Worm (Caenorhabditis elegans) whole organism, L4/young adult: ENCODE data around the gene B0252.11.

ENCODE experiments used
- W03F9.2 ChIP-seq: fragments of 150-350 bp; optimal IDR thresholded peaks from 2 replicates; lab custom pipeline; 2014; ENCODE audit warnings: missing biosample characterization, missing genetic modification characterization
- him-1 ChIP-seq: sonication (generic microtip); optimal IDR thresholded peaks from 2 replicates; lab custom pipeline; 2016; ENCODE audit warnings: missing genotype, missing genetic modification reagents, missing genetic modification characterization, missing compliant biosample characterization

DNA sequence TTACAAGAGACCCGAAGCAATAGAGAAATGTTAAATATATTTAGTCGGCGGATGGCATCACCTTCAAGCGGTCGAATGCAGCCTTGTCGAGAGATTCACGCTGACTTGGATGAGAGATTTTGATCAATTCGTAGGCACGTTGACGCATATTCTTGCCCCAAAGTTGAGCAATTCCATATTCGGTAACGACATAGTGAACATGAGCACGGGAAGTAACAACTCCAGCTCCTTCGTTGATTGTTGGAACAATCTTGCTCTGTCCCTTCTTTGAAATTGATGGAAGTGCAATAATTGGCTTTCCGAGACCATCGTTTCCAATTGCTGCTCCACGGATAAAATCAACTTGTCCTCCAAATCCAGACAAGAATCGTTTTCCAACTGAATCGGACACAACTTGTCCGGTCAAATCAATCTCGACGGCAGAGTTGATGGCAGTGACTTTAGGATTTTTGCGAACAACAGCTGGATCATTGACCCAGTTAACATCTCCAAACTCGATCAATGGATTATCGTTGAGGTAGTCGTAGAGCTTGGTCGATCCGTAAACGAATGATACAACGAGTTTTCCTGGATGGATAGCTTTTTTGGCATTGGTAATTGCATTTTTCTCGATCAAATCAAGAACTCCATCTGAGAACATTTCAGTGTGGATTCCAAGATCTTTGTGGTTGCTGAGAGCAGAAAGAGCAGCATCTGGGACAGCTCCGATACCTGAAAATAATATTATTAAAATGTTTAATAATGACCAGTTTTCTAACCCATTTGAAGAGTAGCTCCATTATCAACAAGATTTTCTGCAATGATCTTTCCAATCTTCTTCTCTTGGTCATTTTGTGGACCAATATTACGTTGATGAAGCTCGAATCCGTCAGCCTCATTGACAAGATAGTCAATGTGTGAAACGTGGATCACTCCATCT, 28.7 kb downstream of the B0252.11 start:
- TF ChIP-seq W03F9.2 (tag; lab: Kevin White, UChicago) (no peak), him-1 (tag; lab: Kevin White, UChicago) (no peak)
